Worm (Caenorhabditis elegans) whole organism, midembryonic: ENCODE data around the gene fan-1.

ENCODE experiments used
- T22C8.4 ChIP-seq: fragments of 200-800 bp; sonication (Bioruptor generic); IDR thresholded peaks from 2 replicates; pipeline ENCODE4 v1.3.6; 2022; ENCODE audit warnings: missing genetic modification characterization, missing compliant biosample characterization
- cog-1 ChIP-seq: sonication (generic microtip); optimal IDR thresholded peaks from 2 replicates; lab custom pipeline; 2016; ENCODE audit warnings: missing genetic modification characterization, missing compliant biosample characterization
- flt-1 ChIP-seq: fragments of 200-800 bp; sonication (Bioruptor generic); IDR thresholded peaks from 2 replicates; pipeline ENCODE4 v1.3.6; 2022; ENCODE audit warnings: missing genetic modification characterization, missing compliant biosample characterization
- klf-2 ChIP-seq: fragments of 200-800 bp; sonication (Bioruptor generic); conservative IDR thresholded peaks from 2 replicates; pipeline ENCODE4 v1.3.6; 2022; ENCODE audit warnings: missing genetic modification reagents, missing genetic modification characterization, missing compliant biosample characterization
- med-1 ChIP-seq: sonication (generic microtip); optimal IDR thresholded peaks from 2 replicates; lab custom pipeline; 2017; ENCODE audit warnings: missing genetic modification characterization, mild to moderate bottlenecking, missing compliant biosample characterization, antibody characterized with exemption, missing genetic modification reagents; ENCODE audit not compliant: insufficient read depth
- tab-1 ChIP-seq: fragments of 200-800 bp; sonication (Bioruptor generic); IDR thresholded peaks from 2 replicates; pipeline ENCODE4 v1.3.6; 2022; ENCODE audit warnings: missing genetic modification characterization, missing compliant biosample characterization
- ztf-23 ChIP-seq: fragments of 200-800 bp; sonication (Bioruptor generic); IDR thresholded peaks from 2 replicates; pipeline ENCODE4 v1.3.6; 2022; ENCODE audit warnings: missing genetic modification reagents, missing genetic modification characterization, missing compliant biosample characterization

DNA sequence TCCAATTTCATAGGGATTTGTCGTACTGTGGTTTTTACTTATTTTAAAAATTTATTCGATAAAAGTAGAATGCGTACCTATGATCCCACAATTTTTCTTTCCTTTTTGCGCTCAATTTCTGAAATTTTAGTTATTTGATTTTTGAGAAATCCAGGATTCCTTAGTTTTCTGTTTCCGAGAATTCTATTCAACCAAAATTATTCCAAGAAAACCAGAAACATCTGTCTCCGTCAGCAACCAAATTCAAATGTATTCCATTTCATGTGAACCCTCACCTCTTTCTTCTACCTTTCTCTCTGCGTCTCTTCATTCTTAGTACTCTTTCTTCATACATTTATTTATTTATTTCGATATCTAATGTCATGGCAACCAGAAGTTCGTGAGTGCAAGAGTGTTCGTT is 36.7 kb upstream of the fan-1 start:
- TF ChIP-seq med-1 (no peak), cog-1 (tag; lab: Kevin White, UChicago) (no peak), T22C8.4 (GFP tag; lab: Robert Waterston, UW) (no peak), flt-1 (GFP tag; lab: Robert Waterston, UW) (no peak), tab-1 (no peak), ztf-23 (no peak), klf-2 (GFP tag; lab: Robert Waterston, UW) (no peak)
